Fruit fly (Drosophila melanogaster) whole organism, prepupa: ENCODE data around the gene CG14205.

ENCODE experiments used
- CG10631 ChIP-seq: fragments of 200-800 bp; sonication (Bioruptor generic); optimal IDR thresholded peaks from 2 replicates; lab custom pipeline; 2016; ENCODE audit warnings: missing biosample characterization, missing genetic modification characterization
- CG10669 ChIP-seq: fragments of 200-800 bp; sonication (Bioruptor generic); optimal IDR thresholded peaks from 3 replicates; lab custom pipeline; 2018; ENCODE audit warnings: missing biosample characterization, mild to moderate bottlenecking, missing genetic modification characterization, moderate library complexity
- CG11294 ChIP-seq: fragments of 200-800 bp; sonication (Bioruptor generic); IDR thresholded peaks from 2 replicates; pipeline ENCODE4 v1.3.6; 2022; ENCODE audit warnings: missing biosample characterization, missing genetic modification characterization
- CG11762 ChIP-seq: fragments of 200-800 bp; sonication (Bioruptor generic); optimal IDR thresholded peaks from 3 replicates; lab custom pipeline; 2016; ENCODE audit warnings: missing biosample characterization, missing genetic modification characterization; ENCODE audit not compliant: insufficient read depth
- CG15336 ChIP-seq: fragments of 200-800 bp; sonication (Bioruptor generic); IDR thresholded peaks from 2 replicates; pipeline ENCODE4 v1.3.6; 2022; ENCODE audit warnings: missing biosample characterization, missing genetic modification characterization
- CG1621 ChIP-seq: fragments of 200-800 bp; sonication (Bioruptor generic); optimal IDR thresholded peaks from 3 replicates; lab custom pipeline; 2018; ENCODE audit warnings: missing biosample characterization, mild to moderate bottlenecking, missing genetic modification characterization
- CG16779 ChIP-seq: fragments of 200-800 bp; sonication (Bioruptor generic); optimal IDR thresholded peaks from 3 replicates; lab custom pipeline; 2017; ENCODE audit warnings: missing biosample characterization, mild to moderate bottlenecking, missing genetic modification characterization
- CG3032 ChIP-seq: fragments of 200-800 bp; optimal IDR thresholded peaks from 2 replicates; lab custom pipeline; 2019; ENCODE audit warnings: missing biosample characterization, mild to moderate bottlenecking, missing genetic modification characterization, moderate library complexity
- CG31627 ChIP-seq: fragments of 200-800 bp; sonication (Bioruptor generic); optimal IDR thresholded peaks from 3 replicates; lab custom pipeline; 2016; ENCODE audit warnings: missing biosample characterization, missing genetic modification characterization
- CG32006 ChIP-seq: fragments of 200-800 bp; sonication (Bioruptor generic); optimal IDR thresholded peaks from 3 replicates; lab custom pipeline; 2017; ENCODE audit warnings: missing biosample characterization, mild to moderate bottlenecking, missing genetic modification characterization
- CG34406 ChIP-seq: fragments of 200-800 bp; sonication (Bioruptor generic); optimal IDR thresholded peaks from 3 replicates; lab custom pipeline; 2016; ENCODE audit warnings: missing biosample characterization, missing genetic modification characterization
- CG3919 ChIP-seq: fragments of 200-800 bp; sonication (Bioruptor generic); optimal IDR thresholded peaks from 3 replicates; lab custom pipeline; 2016; ENCODE audit warnings: missing biosample characterization, missing genetic modification characterization
- CG4318 ChIP-seq: fragments of 200-800 bp; sonication (Bioruptor generic); optimal IDR thresholded peaks from 3 replicates; lab custom pipeline; 2017; ENCODE audit warnings: missing biosample characterization, mild to moderate bottlenecking, missing genetic modification characterization
- CG6163 ChIP-seq: fragments of 200-800 bp; sonication (Bioruptor generic); IDR thresholded peaks from 3 replicates; pipeline ENCODE4 v1.3.6; 2022; ENCODE audit warnings: missing biosample characterization, missing genetic modification characterization
- CG6276 ChIP-seq: fragments of 200-800 bp; sonication (Bioruptor generic); optimal IDR thresholded peaks from 2 replicates; lab custom pipeline; 2017; ENCODE audit warnings: missing biosample characterization, mild to moderate bottlenecking, missing genetic modification characterization
- CG6792 ChIP-seq: fragments of 200-800 bp; sonication (Bioruptor generic); optimal IDR thresholded peaks from 3 replicates; lab custom pipeline; 2016; ENCODE audit warnings: missing biosample characterization, missing genetic modification characterization
- CG6808 ChIP-seq: fragments of 200-800 bp; sonication (Bioruptor generic); optimal IDR thresholded peaks from 3 replicates; lab custom pipeline; 2017; ENCODE audit warnings: missing biosample characterization, missing genetic modification characterization, mild to moderate bottlenecking, moderate library complexity, missing genetic modification reagents
- CG6854 ChIP-seq: fragments of 200-800 bp; sonication (Bioruptor generic); optimal IDR thresholded peaks from 2 replicates; lab custom pipeline; 2017; ENCODE audit warnings: missing biosample characterization, mild to moderate bottlenecking, missing genetic modification characterization
- CG7368 ChIP-seq: fragments of 200-800 bp; sonication (Bioruptor generic); optimal IDR thresholded peaks from 3 replicates; lab custom pipeline; 2016; ENCODE audit warnings: missing biosample characterization, missing genetic modification characterization
- CG8119 ChIP-seq: fragments of 200-800 bp; sonication (Bioruptor generic); IDR thresholded peaks from 3 replicates; pipeline ENCODE4 v1.3.6; 2022; ENCODE audit warnings: missing biosample characterization, missing genetic modification characterization
- CG8319 ChIP-seq: fragments of 200-800 bp; sonication (Bioruptor generic); optimal IDR thresholded peaks from 3 replicates; lab custom pipeline; 2016; ENCODE audit warnings: missing biosample characterization, missing genetic modification characterization
- CG8632 ChIP-seq: fragments of 200-800 bp; sonication (Bioruptor generic); optimal IDR thresholded peaks from 3 replicates; lab custom pipeline; 2016; ENCODE audit warnings: missing biosample characterization, missing genetic modification characterization
- CG9139 ChIP-seq: fragments of 200-800 bp; sonication (Bioruptor generic); optimal IDR thresholded peaks from 3 replicates; lab custom pipeline; 2017; ENCODE audit warnings: missing biosample characterization, mild to moderate bottlenecking, missing genetic modification characterization
- Eip75B ChIP-seq: fragments of 200-800 bp; sonication (Bioruptor generic); optimal IDR thresholded peaks from 3 replicates; lab custom pipeline; 2016; ENCODE audit warnings: missing biosample characterization, missing genetic modification characterization
- Eip78C ChIP-seq: fragments of 200-800 bp; sonication (Bioruptor generic); peaks from one replicate; lab custom pipeline; 2016; ENCODE audit warnings: missing biosample characterization, missing genetic modification characterization
- Eip93F ChIP-seq: fragments of 200-800 bp; sonication (Bioruptor generic); optimal IDR thresholded peaks from 2 replicates; lab custom pipeline; 2016; ENCODE audit warnings: missing biosample characterization, mild to moderate bottlenecking, missing genetic modification characterization
- Ets21C ChIP-seq: fragments of 200-800 bp; sonication (Bioruptor generic); optimal IDR thresholded peaks from 3 replicates; lab custom pipeline; 2016; ENCODE audit warnings: missing biosample characterization, missing genetic modification characterization
- Ets96B ChIP-seq: fragments of 200-800 bp; optimal IDR thresholded peaks from 2 replicates; lab custom pipeline; 2019; ENCODE audit warnings: missing biosample characterization, mild to moderate bottlenecking, missing genetic modification characterization, moderate library complexity
- Gug ChIP-seq: fragments of 200-800 bp; sonication (Bioruptor generic); IDR thresholded peaks from 2 replicates; pipeline ENCODE4 v1.3.6; 2022; ENCODE audit warnings: missing biosample characterization, missing genetic modification characterization
- Hr39 ChIP-seq: fragments of 200-800 bp; sonication (Bioruptor generic); optimal IDR thresholded peaks from 2 replicates; lab custom pipeline; 2016; ENCODE audit warnings: missing biosample characterization, missing genetic modification characterization
- Lpt ChIP-seq: fragments of 200-800 bp; sonication (Bioruptor generic); optimal IDR thresholded peaks from 3 replicates; lab custom pipeline; 2016; ENCODE audit warnings: missing biosample characterization, missing genetic modification characterization
- OdsH ChIP-seq: fragments of 200-800 bp; sonication (Bioruptor generic); optimal IDR thresholded peaks from 3 replicates; lab custom pipeline; 2016; ENCODE audit warnings: missing biosample characterization, missing genetic modification characterization
- Smox ChIP-seq: fragments of 200-800 bp; sonication (Bioruptor generic); optimal IDR thresholded peaks from 3 replicates; lab custom pipeline; 2016; ENCODE audit warnings: missing biosample characterization, missing genetic modification characterization
- Sox14 ChIP-seq: fragments of 200-800 bp; sonication (Bioruptor generic); optimal IDR thresholded peaks from 3 replicates; lab custom pipeline; 2016; ENCODE audit warnings: missing biosample characterization, missing genetic modification characterization
- achi ChIP-seq: fragments of 200-800 bp; sonication (Bioruptor generic); optimal IDR thresholded peaks from 3 replicates; lab custom pipeline; 2016; ENCODE audit warnings: missing biosample characterization, missing genetic modification characterization
- acj6 ChIP-seq: fragments of 200-800 bp; sonication (Bioruptor generic); optimal IDR thresholded peaks from 3 replicates; lab custom pipeline; 2016; ENCODE audit warnings: missing biosample characterization, missing genetic modification characterization
- dac ChIP-seq: fragments of 200-800 bp; sonication (Bioruptor generic); optimal IDR thresholded peaks from 2 replicates; lab custom pipeline; 2017; ENCODE audit warnings: missing biosample characterization, mild to moderate bottlenecking, missing genetic modification characterization
- dsx ChIP-seq: fragments of 200-800 bp; optimal IDR thresholded peaks from 3 replicates; lab custom pipeline; 2019; ENCODE audit warnings: missing biosample characterization, mild to moderate bottlenecking, missing genetic modification characterization, moderate library complexity; ENCODE audit not compliant: poor library complexity, severe bottlenecking
- eg ChIP-seq: fragments of 200-800 bp; sonication (Bioruptor generic); IDR thresholded peaks from 3 replicates; pipeline ENCODE4 v1.3.6; 2022; ENCODE audit warnings: missing biosample characterization, missing genetic modification characterization
- esn ChIP-seq: fragments of 200-800 bp; sonication (Bioruptor generic); optimal IDR thresholded peaks from 2 replicates; lab custom pipeline; 2016; ENCODE audit warnings: missing biosample characterization, mild to moderate bottlenecking, missing genetic modification characterization, moderate library complexity
- fd85E ChIP-seq: fragments of 200-800 bp; sonication (Bioruptor generic); optimal IDR thresholded peaks from 3 replicates; lab custom pipeline; 2016; ENCODE audit warnings: missing biosample characterization, missing genetic modification characterization
- fkh ChIP-seq: fragments of 200-800 bp; sonication (Bioruptor generic); optimal IDR thresholded peaks from 3 replicates; lab custom pipeline; 2017; ENCODE audit warnings: missing biosample characterization, mild to moderate bottlenecking, missing genetic modification characterization, moderate library complexity
- net ChIP-seq: fragments of 200-800 bp; sonication (Bioruptor generic); optimal IDR thresholded peaks from 3 replicates; lab custom pipeline; 2016; ENCODE audit warnings: missing biosample characterization, missing genetic modification characterization
- salr ChIP-seq, 2 experiments: fragments of 200-800 bp; sonication (Bioruptor generic); optimal IDR thresholded peaks; 3 replicates each; lab custom pipeline; 2016 to 2018; ENCODE audit warnings: missing biosample characterization in 2 of 2, missing genetic modification characterization in 2 of 2, mild to moderate bottlenecking in 1 of 2
- spab ChIP-seq: fragments of 200-800 bp; sonication (Bioruptor generic); optimal IDR thresholded peaks from 2 replicates; lab custom pipeline; 2017; ENCODE audit warnings: missing biosample characterization, mild to moderate bottlenecking, missing genetic modification characterization, missing genetic modification reagents
- ss ChIP-seq, 2 experiments: fragments of 200-800 bp; sonication (Bioruptor generic); optimal IDR thresholded peaks; 2 replicates in 1 of 2; 3 replicates in 1 of 2; lab custom pipeline; 2017 to 2018; ENCODE audit warnings: mild to moderate bottlenecking in 2 of 2, missing biosample characterization in 2 of 2, missing genetic modification characterization in 2 of 2, moderate library complexity in 1 of 2
- svp ChIP-seq: fragments of 200-800 bp; sonication (Bioruptor generic); peaks from one replicate; lab custom pipeline; 2016; ENCODE audit warnings: missing biosample characterization, missing genetic modification characterization
- topi ChIP-seq: fragments of 200-800 bp; sonication (Bioruptor generic); optimal IDR thresholded peaks from 3 replicates; lab custom pipeline; 2016; ENCODE audit warnings: missing biosample characterization, missing genetic modification characterization
- vri ChIP-seq: fragments of 200-800 bp; sonication (Bioruptor generic); optimal IDR thresholded peaks from 3 replicates; lab custom pipeline; 2016; ENCODE audit warnings: missing biosample characterization, mild to moderate bottlenecking, missing genetic modification characterization

Gene CG14205

dm6 chrX:19549570-19549969, 42.8 kb upstream of the CG14205 start:
- no peak for TF ChIP-seq CG8632 (GFP tag; lab: Kevin White, UChicago)
- TF ChIP-seq CG10669 (GFP tag; lab: Kevin White, UChicago) = no peak
- no peak for TF ChIP-seq fd85E
- no peak for TF ChIP-seq Smox (GFP tag; lab: Kevin White, UChicago)
- TF ChIP-seq dac (GFP tag; lab: Kevin White, UChicago) = no peak
- TF ChIP-seq, all 60 proteins: peak for 0

- TF ChIP-seq salr (GFP tag; optimal IDR thresholded peaks at IDR 0.05; lab: Kevin White, UChicago) = no peak
- TF ChIP-seq achi (GFP tag; lab: Kevin White, UChicago) = peak; percentile 49
- TF ChIP-seq dsx = no peak
- TF ChIP-seq Ets96B = peak; percentile 51
- TF ChIP-seq CG6163 = 0 out of 3 replicates have a peak, but pooled peaks have one; percentile 48
- no peak for TF ChIP-seq Smox (GFP tag; lab: Kevin White, UChicago)
- TF ChIP-seq CG11294 (GFP tag; lab: Robert Waterston, UW) = peak; percentile 56; the same call in 1 of the 2 replicates
- no peak for TF ChIP-seq ss (GFP tag; optimal IDR thresholded peaks at IDR 0.05; lab: Kevin White, UChicago)
- no peak for TF ChIP-seq CG6808 (GFP tag; lab: Kevin White, UChicago)
- no peak for TF ChIP-seq CG11762 (GFP tag; lab: Kevin White, UChicago)
- peak; percentile 66 for TF ChIP-seq eg
- TF ChIP-seq CG4318 (GFP tag; lab: Kevin White, UChicago) = no peak
- TF ChIP-seq CG10631 (GFP tag; lab: Kevin White, UChicago) = no peak
- no peak for TF ChIP-seq CG8319 (GFP tag; lab: Kevin White, UChicago)
- no peak for TF ChIP-seq CG7368 (GFP tag; lab: Kevin White, UChicago)
- TF ChIP-seq OdsH (GFP tag; lab: Kevin White, UChicago) = no peak
- TF ChIP-seq CG1621 (tag; lab: Kevin White, UChicago) = no peak
- TF ChIP-seq Eip75B (GFP tag; lab: Kevin White, UChicago) = no peak
- TF ChIP-seq CG32006 (GFP tag; lab: Kevin White, UChicago) = no peak
- no peak for TF ChIP-seq fd85E
- peak; percentile 61 for TF ChIP-seq esn (GFP tag; lab: Kevin White, UChicago)
- TF ChIP-seq vri (GFP tag; lab: Kevin White, UChicago) = no peak
- no peak for TF ChIP-seq Sox14 (GFP tag; lab: Kevin White, UChicago)
- peak; percentile 54 for TF ChIP-seq CG31627
- no peak for TF ChIP-seq acj6 (GFP tag; lab: Kevin White, UChicago)
- TF ChIP-seq CG6276 (GFP tag; lab: Kevin White, UChicago) = no peak
- TF ChIP-seq dac (GFP tag; lab: Kevin White, UChicago) = peak; percentile 41
- no peak for TF ChIP-seq CG9139
- no peak for TF ChIP-seq svp (GFP tag; lab: Kevin White, UChicago)
- no peak for TF ChIP-seq topi (GFP tag; lab: Kevin White, UChicago)
- no peak for TF ChIP-seq CG6792 (GFP tag; lab: Kevin White, UChicago)
- TF ChIP-seq CG34406 = peak; percentile 27
- TF ChIP-seq CG10669 (GFP tag; lab: Kevin White, UChicago) = no peak
- no peak for TF ChIP-seq Eip93F
- peak; percentile 90 for TF ChIP-seq Eip78C
- TF ChIP-seq CG3919 (GFP tag; lab: Kevin White, UChicago) = no peak
- TF ChIP-seq Lpt (GFP tag; lab: Kevin White, UChicago) = no peak
- TF ChIP-seq CG15336 (GFP tag; lab: Robert Waterston, UW) = no peak; the same call in 1 of the 2 replicates
- no peak for TF ChIP-seq net (GFP tag; lab: Kevin White, UChicago)
- TF ChIP-seq CG16779 (tag; lab: Kevin White, UChicago) = no peak
- no peak for TF ChIP-seq CG8119
- TF ChIP-seq CG6854 (GFP tag; lab: Kevin White, UChicago) = no peak
- TF ChIP-seq Ets21C = peak; percentile 43
- no peak for TF ChIP-seq fkh (GFP tag; lab: Kevin White, UChicago)
- peak; percentile 53 for TF ChIP-seq Hr39
- TF ChIP-seq Gug (GFP tag; lab: Robert Waterston, UW) = peak; percentile 63
- no peak for TF ChIP-seq CG8632 (GFP tag; lab: Kevin White, UChicago)
- peak; percentile 73 for TF ChIP-seq CG3032 (tag; lab: Kevin White, UChicago)
- TF ChIP-seq spab (GFP tag; lab: Kevin White, UChicago) = no peak
Observed at dm6 chrX:19565714-19566316, 26.6 kb upstream of the CG14205 start, which contains the start of the genes Grip84 and car. TSS of gene Grip84 (minus strand) at chrX:19565764. TSS of gene car (plus strand) at chrX:19566019.
